Worm (Caenorhabditis elegans) whole organism, young adult: ENCODE results near the gene F58E6.5.
A peak's percentile ranks its signal among the peaks of the same experiment; 100 is the strongest.

ENCODE experiments used
- B0019.2 ChIP-seq: fragments of 200-800 bp; sonication (Bioruptor generic); conservative IDR thresholded peaks from 2 replicates; pipeline ENCODE4 v1.3.6; 2022; ENCODE audit warnings: missing genetic modification reagents, missing genetic modification characterization, missing compliant biosample characterization
- B0261.1 ChIP-seq: sonication (generic microtip); optimal IDR thresholded peaks from 2 replicates; lab custom pipeline; 2016; ENCODE audit warnings: mild to moderate bottlenecking, missing genetic modification characterization, moderate library complexity, missing compliant biosample characterization
- C06A6.2 ChIP-seq: fragments of 200-800 bp; sonication (Bioruptor generic); conservative IDR thresholded peaks from 2 replicates; pipeline ENCODE4 v1.3.6; 2022; ENCODE audit warnings: missing genetic modification characterization, missing compliant biosample characterization
- D2030.7 ChIP-seq: fragments of 200-800 bp; sonication (Bioruptor generic); IDR thresholded peaks from 2 replicates; pipeline ENCODE4 v1.3.6; 2022; ENCODE audit warnings: missing genetic modification reagents, missing genetic modification characterization, missing compliant biosample characterization
- F10E7.11 ChIP-seq: sonication (generic microtip); optimal IDR thresholded peaks from 2 replicates; lab custom pipeline; 2017; ENCODE audit warnings: mild to moderate bottlenecking, missing genetic modification characterization, moderate library complexity, missing compliant biosample characterization
- F55B11.4 ChIP-seq: sonication (generic microtip); optimal IDR thresholded peaks from 2 replicates; lab custom pipeline; 2016; ENCODE audit warnings: missing compliant biosample characterization, missing genetic modification characterization, borderline replicate concordance; ENCODE audit not compliant: insufficient read depth
- K11D2.4 ChIP-seq: fragments of 200-800 bp; sonication (Bioruptor generic); IDR thresholded peaks from 2 replicates; pipeline ENCODE4 v1.3.6; 2022; ENCODE audit warnings: missing genetic modification reagents, missing genetic modification characterization, missing compliant biosample characterization
- Y53F4B.3 ChIP-seq: fragments of 200-800 bp; sonication (Bioruptor generic); IDR thresholded peaks from 2 replicates; pipeline ENCODE4 v1.3.6; 2022; ENCODE audit warnings: missing genetic modification reagents, missing genetic modification characterization, missing compliant biosample characterization
- Y56A3A.18 ChIP-seq: fragments of 200-800 bp; sonication (Bioruptor generic); IDR thresholded peaks from 2 replicates; pipeline ENCODE4 v1.3.6; 2022; ENCODE audit warnings: missing genetic modification reagents, missing genetic modification characterization, missing compliant biosample characterization
- Y67H2A.10 ChIP-seq: fragments of 200-800 bp; sonication (Bioruptor generic); conservative IDR thresholded peaks from 2 replicates; pipeline ENCODE4 v1.3.6; 2022; ENCODE audit warnings: missing genetic modification reagents, missing genetic modification characterization, missing compliant biosample characterization
- Y95B8A.8 ChIP-seq: fragments of 200-800 bp; sonication (Bioruptor generic); IDR thresholded peaks from 2 replicates; pipeline ENCODE4 v1.3.6; 2022; ENCODE audit warnings: missing genetic modification reagents, missing genetic modification characterization, missing compliant biosample characterization
- athp-1 ChIP-seq: sonication (generic microtip); optimal IDR thresholded peaks from 2 replicates; lab custom pipeline; 2017; ENCODE audit warnings: mild to moderate bottlenecking, missing genetic modification characterization, missing compliant biosample characterization
- cebp-1 ChIP-seq, 2 experiments: fragments of 200-800 bp in 1 of 2; sonication (Bioruptor generic) in 1 of 2; sonication (generic microtip) in 1 of 2; IDR thresholded peaks in 1 of 2; optimal IDR thresholded peaks in 1 of 2; 2 replicates each; pipeline versions ENCODE4 v1.3.6 to Lab custom; 2017 to 2022; ENCODE audit warnings: missing compliant biosample characterization in 2 of 2, missing genetic modification characterization in 2 of 2, mild to moderate bottlenecking in 1 of 2, missing genetic modification reagents in 1 of 2, moderate library complexity in 1 of 2
- ceh-91 ChIP-seq: fragments of 200-800 bp; sonication (Bioruptor generic); IDR thresholded peaks from 2 replicates; pipeline ENCODE4 v1.3.6; 2022; ENCODE audit warnings: missing genetic modification reagents, missing genetic modification characterization, missing compliant biosample characterization
- dox-1 ChIP-seq: fragments of 200-800 bp; sonication (Bioruptor generic); IDR thresholded peaks from 2 replicates; pipeline ENCODE4 v1.3.6; 2022; ENCODE audit warnings: missing genetic modification reagents, missing genetic modification characterization, missing compliant biosample characterization
- dpl-1 ChIP-seq: fragments of 150-350 bp; optimal IDR thresholded peaks from 2 replicates; lab custom pipeline; 2014; ENCODE audit warnings: missing biosample characterization, missing genetic modification reagents, missing genetic modification characterization
- hlh-12 ChIP-seq: sonication (generic microtip); optimal IDR thresholded peaks from 2 replicates; lab custom pipeline; 2016; ENCODE audit warnings: missing genetic modification characterization, missing compliant biosample characterization
- hmg-1.2 ChIP-seq: fragments of 200-800 bp; sonication (Bioruptor generic); IDR thresholded peaks from 2 replicates; pipeline ENCODE4 v1.3.6; 2022; ENCODE audit warnings: missing genetic modification reagents, missing genetic modification characterization, missing compliant biosample characterization
- hrde-1 ChIP-seq: sonication (generic microtip); optimal IDR thresholded peaks from 2 replicates; lab custom pipeline; 2016; ENCODE audit warnings: missing genetic modification characterization, mild to moderate bottlenecking, missing compliant biosample characterization, moderate library complexity, missing genotype, missing genetic modification reagents, borderline replicate concordance
- lin-35 ChIP-seq, 3 experiments: fragments of 150-350 bp in 2 of 3; sonication (generic microtip) in 1 of 3; optimal IDR thresholded peaks; 2 replicates each; lab custom pipeline; 2014 to 2018; ENCODE audit warnings: missing biosample characterization in 3 of 3, missing genetic modification characterization in 3 of 3, missing genetic modification reagents in 3 of 3
- lin-54 ChIP-seq: fragments of 200-800 bp; sonication (Bioruptor generic); optimal IDR thresholded peaks from 2 replicates; lab custom pipeline; 2018; ENCODE audit warnings: mild to moderate bottlenecking, missing genetic modification characterization, missing compliant biosample characterization
- lsl-1 ChIP-seq: fragments of 200-800 bp; sonication (Bioruptor generic); optimal IDR thresholded peaks from 2 replicates; lab custom pipeline; 2018; ENCODE audit warnings: mild to moderate bottlenecking, missing genetic modification characterization, moderate library complexity, missing compliant biosample characterization
- lsy-27 ChIP-seq: sonication (generic microtip); optimal IDR thresholded peaks from 2 replicates; lab custom pipeline; 2017; ENCODE audit warnings: missing genetic modification characterization, mild to moderate bottlenecking, missing compliant biosample characterization, antibody characterized with exemption, missing genotype, borderline replicate concordance; ENCODE audit not compliant: insufficient read depth
- madf-3 ChIP-seq: fragments of 200-800 bp; sonication (Bioruptor generic); IDR thresholded peaks from 2 replicates; pipeline ENCODE4 v1.3.6; 2022; ENCODE audit warnings: missing genetic modification reagents, missing genetic modification characterization, missing compliant biosample characterization
- mcd-1 ChIP-seq: fragments of 200-800 bp; sonication (Bioruptor generic); IDR thresholded peaks from 2 replicates; pipeline ENCODE4 v1.3.6; 2022; ENCODE audit warnings: missing genetic modification reagents, missing genetic modification characterization, missing compliant biosample characterization
- mxl-1 ChIP-seq: sonication (generic microtip); optimal IDR thresholded peaks from 2 replicates; lab custom pipeline; 2016; ENCODE audit warnings: missing genetic modification characterization, missing compliant biosample characterization
- nhr-80 ChIP-seq: sonication (generic microtip); optimal IDR thresholded peaks from 2 replicates; lab custom pipeline; 2016; ENCODE audit warnings: missing genetic modification characterization, missing compliant biosample characterization
- nhr-90 ChIP-seq: sonication (generic microtip); optimal IDR thresholded peaks from 2 replicates; lab custom pipeline; 2016; ENCODE audit warnings: missing genotype, mild to moderate bottlenecking, missing genetic modification characterization, missing compliant biosample characterization
- rcor-1 ChIP-seq: fragments of 200-800 bp; sonication (Bioruptor generic); IDR thresholded peaks from 2 replicates; pipeline ENCODE4 v1.3.6; 2022; ENCODE audit warnings: missing genetic modification reagents, missing genetic modification characterization, missing compliant biosample characterization
- rpc-1 ChIP-seq, 2 experiments: fragments of 150-350 bp in 1 of 2; sonication (generic microtip) in 1 of 2; optimal IDR thresholded peaks; 2 replicates each; lab custom pipeline; 2014 to 2018; ENCODE audit warnings: missing biosample characterization in 1 of 2, missing genetic modification characterization in 1 of 2, missing genetic modification reagents in 1 of 2, missing genotype in 1 of 2
- snpc-1.3 ChIP-seq: sonication (generic microtip); optimal IDR thresholded peaks from 2 replicates; lab custom pipeline; 2017; ENCODE audit warnings: missing genetic modification characterization, mild to moderate bottlenecking, missing compliant biosample characterization, antibody characterized with exemption, moderate library complexity, missing genotype, missing genetic modification reagents; ENCODE audit not compliant: insufficient read depth
- snpc-4 ChIP-seq, 5 experiments: fragments of 150-350 bp in 1 of 5; sonication (generic microtip) in 4 of 5; optimal IDR thresholded peaks; 2 replicates each; lab custom pipeline; 2014 to 2018; ENCODE audit warnings: missing genetic modification characterization in 5 of 5, missing biosample characterization in 3 of 5, antibody characterized with exemption in 2 of 5, mild to moderate bottlenecking in 2 of 5, missing compliant biosample characterization in 2 of 5, missing genotype in 2 of 5, moderate library complexity in 2 of 5, missing genetic modification reagents in 1 of 5
- somi-1 ChIP-seq: fragments of 200-800 bp; sonication (Bioruptor generic); optimal IDR thresholded peaks from 2 replicates; lab custom pipeline; 2018; ENCODE audit warnings: mild to moderate bottlenecking, missing genetic modification characterization, missing compliant biosample characterization
- sptf-2 ChIP-seq: fragments of 200-800 bp; sonication (Bioruptor generic); optimal IDR thresholded peaks from 2 replicates; lab custom pipeline; 2018; ENCODE audit warnings: mild to moderate bottlenecking, missing genetic modification characterization, missing compliant biosample characterization
- tbp1 ChIP-seq: fragments of 200-800 bp; sonication (Bioruptor generic); optimal IDR thresholded peaks from 2 replicates; lab custom pipeline; 2018; ENCODE audit warnings: mild to moderate bottlenecking, missing genetic modification characterization, missing compliant biosample characterization
- tbx-9 ChIP-seq: sonication (generic microtip); optimal IDR thresholded peaks from 2 replicates; lab custom pipeline; 2016; ENCODE audit warnings: borderline replicate concordance, missing genetic modification characterization, inconsistent platforms, missing compliant biosample characterization
- unc-130 ChIP-seq: sonication (generic microtip); optimal IDR thresholded peaks from 2 replicates; lab custom pipeline; 2016; ENCODE audit warnings: missing genetic modification reagents, missing genetic modification characterization, missing compliant biosample characterization
- ztf-18 ChIP-seq: sonication (generic microtip); optimal IDR thresholded peaks from 2 replicates; lab custom pipeline; 2016; ENCODE audit warnings: missing genotype, mild to moderate bottlenecking, missing genetic modification characterization, missing compliant biosample characterization
- ztf-22 ChIP-seq: fragments of 200-800 bp; sonication (Bioruptor generic); optimal IDR thresholded peaks from 2 replicates; lab custom pipeline; 2018; ENCODE audit warnings: mild to moderate bottlenecking, missing genetic modification characterization, moderate library complexity, missing compliant biosample characterization
- ztf-6 ChIP-seq: fragments of 200-800 bp; sonication (Bioruptor generic); IDR thresholded peaks from 2 replicates; pipeline ENCODE4 v1.3.6; 2022; ENCODE audit warnings: missing genetic modification reagents, missing genetic modification characterization, missing compliant biosample characterization

The F58E6.5 gene

DNA sequence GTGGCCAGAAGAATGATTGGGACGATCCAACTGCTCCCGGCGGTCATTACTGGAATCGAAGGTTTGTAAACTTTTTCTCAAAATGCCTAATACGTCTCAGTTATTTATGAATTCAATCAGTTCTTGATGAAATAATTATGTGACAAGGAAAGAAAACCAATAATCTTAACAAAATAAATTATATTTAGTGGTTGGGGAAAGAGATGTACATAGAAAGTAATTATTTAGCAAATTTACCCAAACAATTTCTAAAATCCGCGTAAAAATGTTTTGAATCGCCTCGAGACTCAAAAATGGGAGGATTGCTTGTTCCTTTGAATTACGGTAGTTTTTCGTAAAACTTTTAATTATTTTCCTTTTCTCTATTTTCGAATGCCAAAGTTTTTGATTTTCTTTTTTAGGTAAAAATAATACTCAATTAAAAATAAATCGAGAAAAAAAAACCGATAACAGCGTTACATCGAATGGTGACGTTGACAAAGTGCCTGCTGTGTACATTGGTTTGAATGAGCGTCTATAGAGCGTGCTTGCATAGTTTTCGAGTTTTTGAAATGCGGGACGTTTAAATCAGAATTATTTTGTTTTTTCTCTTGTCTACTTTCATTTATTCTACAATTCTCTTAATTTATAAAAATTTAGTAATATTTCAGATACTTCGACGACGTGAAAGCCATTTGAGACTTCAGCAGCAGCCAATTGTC lies 24.7 kb downstream of the F58E6.5 start, which contains the start of the genes aagr-3 and drap-1 (continued):
- TF ChIP-seq ceh-91 (GFP tag; lab: Robert Waterston, UW) (0 out of 2 replicates have a peak, but pooled peaks have one; percentile 27), rpc-1 (optimal IDR thresholded peaks at IDR 0.05; lab: Kevin White, UChicago) (no peak), rpc-1 (tag; optimal IDR thresholded peaks at IDR 0.05; lab: Kevin White, UChicago) (no peak), dox-1 (peak; percentile 14; the same call in 1 of the 2 replicates), snpc-4 (GFP tag; optimal IDR thresholded peaks at IDR 0.05; lab: Kevin White, UChicago) (no peak), snpc-4 (tag; optimal IDR thresholded peaks at IDR 0.05; lab: Kevin White, UChicago) (peak in 1 of 4 experiments; percentile 8), tbp1 (GFP tag; lab: Kevin White, UChicago) (peak; percentile 0), F10E7.11 (tag; lab: Kevin White, UChicago) (no peak), ztf-22 (GFP tag; lab: Kevin White, UChicago) (no peak), madf-3 (GFP tag; lab: Robert Waterston, UW) (no peak), ztf-6 (no peak), mxl-1 (tag; lab: Kevin White, UChicago) (no peak), mcd-1 (GFP tag; lab: Robert Waterston, UW) (peak; percentile 62), hrde-1 (no peak), ztf-18 (no peak), Y95B8A.8 (GFP tag; lab: Robert Waterston, UW) (no peak), lsl-1 (GFP tag; lab: Kevin White, UChicago) (peak; percentile 60), B0261.1 (no peak), D2030.7 (GFP tag; lab: Robert Waterston, UW) (0 out of 2 replicates have a peak, but pooled peaks have one; percentile 17), hmg-1.2 (GFP tag; lab: Robert Waterston, UW) (no peak), cebp-1 (GFP tag; IDR thresholded peaks at IDR 0.05; lab: Robert Waterston, UW) (no peak), cebp-1 (tag; optimal IDR thresholded peaks at IDR 0.05; lab: Kevin White, UChicago) (peak; percentile 40), athp-1 (no peak), dpl-1 (peak; percentile 10), Y67H2A.10 (no peak), snpc-1.3 (no peak)

DNA sequence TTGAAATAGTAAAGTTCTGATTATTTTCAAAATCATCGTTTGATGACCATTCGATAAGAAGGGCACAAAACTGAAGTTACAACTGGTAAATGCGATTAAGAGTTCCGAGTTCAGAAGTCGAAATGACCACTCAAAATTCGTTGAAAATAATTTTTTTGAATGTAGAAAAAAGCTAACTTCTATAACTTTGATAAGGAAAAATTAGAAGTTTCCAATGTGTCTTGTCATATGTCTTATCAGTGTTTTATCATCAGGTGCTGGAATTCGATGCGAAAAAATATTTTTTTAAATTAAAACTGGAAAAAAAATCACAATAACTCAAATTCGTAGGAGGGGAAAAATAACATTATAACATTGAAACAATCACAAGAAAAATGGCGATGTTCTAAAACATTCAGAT lies 28.6 kb downstream of the F58E6.5 start:
- TF ChIP-seq nhr-80 (peak; percentile 39), tbp1 (GFP tag; lab: Kevin White, UChicago) (no peak)

DNA sequence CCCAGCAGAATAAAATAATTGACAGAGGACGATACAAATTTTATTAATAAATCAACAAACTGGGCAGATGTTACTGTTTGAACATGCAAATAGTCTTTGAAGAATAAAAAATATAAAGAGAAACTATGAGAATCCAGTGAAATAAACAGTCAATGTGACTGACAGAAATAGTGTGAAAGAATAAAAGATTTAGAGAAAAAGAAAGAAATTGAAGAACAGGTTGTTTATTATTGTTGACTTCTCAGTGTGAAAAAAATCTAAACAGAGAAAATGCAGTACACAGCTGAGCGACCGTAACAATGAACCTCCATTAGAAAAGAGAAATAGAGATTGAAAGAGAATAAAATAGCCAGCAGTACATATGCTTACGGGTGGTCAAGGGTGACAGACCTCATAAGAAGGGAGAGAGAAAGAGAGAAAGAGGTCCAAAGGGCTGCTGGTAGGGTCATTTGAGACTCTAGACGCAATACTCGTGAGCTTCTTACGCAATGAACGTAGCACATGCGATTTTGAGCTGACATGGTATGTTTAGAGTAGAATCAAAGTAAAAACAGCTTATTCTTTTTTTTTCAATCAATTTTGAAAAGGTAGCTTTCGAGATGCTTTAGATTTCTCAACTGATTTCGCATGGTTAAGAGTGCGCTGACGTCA lies 30.2 kb downstream of the F58E6.5 start, which contains the start of gene slcr-46.3:
slcr-46.3 (minus strand) TSS at position 86 of the 651 bp plus-strand sequence.
- TF ChIP-seq B0019.2 (GFP tag; lab: Robert Waterston, UW): no peak
- TF ChIP-seq hmg-1.2 (GFP tag; lab: Robert Waterston, UW): peak; percentile 33; the same call in 1 of the 2 replicates
- TF ChIP-seq dpl-1: no peak
- no peak for TF ChIP-seq rcor-1 (GFP tag; lab: Robert Waterston, UW)
- TF ChIP-seq Y53F4B.3 (GFP tag; lab: Robert Waterston, UW): no peak

DNA sequence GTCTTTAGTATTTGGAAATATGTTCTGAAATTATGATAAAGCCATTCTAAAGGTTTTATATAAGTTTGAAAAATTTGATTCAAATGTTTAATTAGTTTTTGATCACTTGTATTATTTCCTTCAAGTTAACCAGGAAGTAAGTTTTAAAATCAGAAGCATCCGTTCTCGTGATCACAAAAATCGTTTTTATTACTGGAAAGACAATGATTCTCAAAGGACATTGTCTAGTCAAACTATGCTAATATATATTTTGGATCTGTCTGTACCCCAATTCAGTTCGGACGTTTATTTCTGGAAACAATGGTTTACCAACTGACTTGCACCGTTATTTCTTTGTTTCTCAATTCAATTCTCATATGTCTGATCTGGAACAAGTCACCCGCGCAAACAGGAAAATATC lies 38.0 kb downstream of the F58E6.5 start, which contains the start of gene str-188:
str-188 (plus strand) TSS at position 301 of the 400 bp plus-strand sequence.
- TF ChIP-seq hlh-12 (tag; lab: Kevin White, UChicago) (no peak), nhr-90 (tag; lab: Kevin White, UChicago) (no peak), tbx-9 (tag; lab: Kevin White, UChicago) (no peak), unc-130 (GFP tag; lab: Kevin White, UChicago) (no peak), rcor-1 (GFP tag; lab: Robert Waterston, UW) (no peak), dpl-1 (no peak), lsy-27 (tag; lab: Kevin White, UChicago) (no peak), somi-1 (no peak), C06A6.2 (no peak), K11D2.4 (GFP tag; lab: Robert Waterston, UW) (no peak), F55B11.4 (tag; lab: Kevin White, UChicago) (no peak), sptf-2 (no peak), lin-54 (no peak), Y56A3A.18 (GFP tag; lab: Robert Waterston, UW) (no peak), hmg-1.2 (GFP tag; lab: Robert Waterston, UW) (no peak), lin-35 (GFP tag; optimal IDR thresholded peaks at IDR 0.05; lab: Kevin White, UChicago) (no peak)
